Worm (Caenorhabditis elegans) whole organism, mixed stage, embryonic: Measurements from ENCODE around the gene C29F7.1.
A peak's percentile ranks its signal among the peaks of the same experiment; 100 is the strongest.
"Not testable (repeated sequence)": the region's sequence is repeated elsewhere in the genome, so short reads cannot be mapped to it uniquely, and the experiment has no call there.

Source experiments
- bed-3 ChIP-seq: fragments of 200-800 bp; sonication (Bioruptor generic); optimal IDR thresholded peaks from 3 replicates; lab custom pipeline; 2018; ENCODE audit warnings: mild to moderate bottlenecking, missing genetic modification characterization, moderate library complexity, missing compliant biosample characterization
- blmp-1 ChIP-seq: fragments of 150-350 bp; optimal IDR thresholded peaks from 2 replicates; lab custom pipeline; 2014; ENCODE audit warnings: missing biosample characterization, missing genetic modification characterization
- ceh-39 ChIP-seq: fragments of 150-350 bp; optimal IDR thresholded peaks from 2 replicates; lab custom pipeline; 2014; ENCODE audit warnings: missing biosample characterization, missing genetic modification characterization
- ceh-43 ChIP-seq: fragments of 200-800 bp; sonication (Bioruptor generic); optimal IDR thresholded peaks from 2 replicates; lab custom pipeline; 2018; ENCODE audit warnings: mild to moderate bottlenecking, missing genetic modification characterization, moderate library complexity, missing compliant biosample characterization
- ceh-83 ChIP-seq: fragments of 200-800 bp; sonication (Bioruptor generic); optimal IDR thresholded peaks from 2 replicates; lab custom pipeline; 2018; ENCODE audit warnings: mild to moderate bottlenecking, missing genetic modification characterization, missing compliant biosample characterization
- ces-1 ChIP-seq: fragments of 150-350 bp; optimal IDR thresholded peaks from 2 replicates; lab custom pipeline; 2014; ENCODE audit warnings: missing biosample characterization, missing genetic modification reagents, missing genetic modification characterization
- cnd-1 ChIP-seq: fragments of 200-800 bp; sonication (Bioruptor generic); optimal IDR thresholded peaks from 2 replicates; lab custom pipeline; 2018; ENCODE audit warnings: mild to moderate bottlenecking, missing genetic modification characterization, missing compliant biosample characterization
- drap-1 ChIP-seq: fragments of 200-800 bp; sonication (Bioruptor generic); optimal IDR thresholded peaks from 3 replicates; lab custom pipeline; 2018; ENCODE audit warnings: mild to moderate bottlenecking, missing genetic modification characterization, missing compliant biosample characterization
- elt-1 ChIP-seq: sonication (generic microtip); optimal IDR thresholded peaks from 2 replicates; lab custom pipeline; 2017; ENCODE audit warnings: missing genetic modification characterization, mild to moderate bottlenecking, missing compliant biosample characterization, antibody characterized with exemption, moderate library complexity, borderline replicate concordance; ENCODE audit not compliant: insufficient read depth
- flh-1 ChIP-seq: fragments of 200-800 bp; sonication (Bioruptor generic); optimal IDR thresholded peaks from 2 replicates; lab custom pipeline; 2018; ENCODE audit warnings: mild to moderate bottlenecking, missing genetic modification characterization, moderate library complexity, missing compliant biosample characterization
- ham-2 ChIP-seq: fragments of 200-800 bp; sonication (Bioruptor generic); optimal IDR thresholded peaks from 2 replicates; lab custom pipeline; 2018; ENCODE audit warnings: mild to moderate bottlenecking, missing genetic modification characterization, missing compliant biosample characterization
- hlh-1 ChIP-seq: fragments of 150-350 bp; optimal IDR thresholded peaks from 2 replicates; lab custom pipeline; 2014; ENCODE audit warnings: missing biosample characterization, missing genetic modification reagents, missing genetic modification characterization
- lsy-2 ChIP-seq: fragments of 150-350 bp; optimal IDR thresholded peaks from 2 replicates; lab custom pipeline; 2014; ENCODE audit warnings: missing biosample characterization, missing genetic modification characterization
- mab-5 ChIP-seq: fragments of 150-350 bp; optimal IDR thresholded peaks from 2 replicates; lab custom pipeline; 2014; ENCODE audit warnings: missing biosample characterization, missing genetic modification characterization
- mep-1 ChIP-seq: fragments of 150-350 bp; optimal IDR thresholded peaks from 2 replicates; lab custom pipeline; 2017; ENCODE audit warnings: missing biosample characterization, missing genetic modification reagents, missing genetic modification characterization, inconsistent platforms
- mls-2 ChIP-seq: sonication (generic microtip); optimal IDR thresholded peaks from 2 replicates; lab custom pipeline; 2016; ENCODE audit warnings: mild to moderate bottlenecking, missing genetic modification characterization, moderate library complexity, missing compliant biosample characterization
- nhr-76 ChIP-seq: sonication (generic microtip); optimal IDR thresholded peaks from 2 replicates; lab custom pipeline; 2017; ENCODE audit warnings: missing biosample characterization, missing genetic modification characterization
- pha-4 ChIP-seq: fragments of 150-350 bp; optimal IDR thresholded peaks from 2 replicates; lab custom pipeline; 2018; ENCODE audit warnings: missing biosample characterization, missing genetic modification reagents, missing genetic modification characterization
- snpc-4 ChIP-seq: fragments of 150-350 bp; optimal IDR thresholded peaks from 2 replicates; lab custom pipeline; 2014; ENCODE audit warnings: missing biosample characterization, missing genetic modification characterization
- sptf-1 ChIP-seq: sonication (generic microtip); optimal IDR thresholded peaks from 2 replicates; lab custom pipeline; 2017; ENCODE audit warnings: mild to moderate bottlenecking, missing genetic modification characterization, moderate library complexity, missing compliant biosample characterization
- unc-120 ChIP-seq: sonication (generic microtip); optimal IDR thresholded peaks from 2 replicates; lab custom pipeline; 2017; ENCODE audit warnings: missing genetic modification characterization, missing compliant biosample characterization; ENCODE audit not compliant: poor library complexity, severe bottlenecking
- unc-62 ChIP-seq: fragments of 150-350 bp; optimal IDR thresholded peaks from 2 replicates; lab custom pipeline; 2014; ENCODE audit warnings: missing biosample characterization, missing genetic modification reagents, missing genetic modification characterization
- ztf-11 ChIP-seq: fragments of 150-350 bp; optimal IDR thresholded peaks from 2 replicates; lab custom pipeline; 2014; ENCODE audit warnings: missing biosample characterization, missing genetic modification characterization

C29F7.1 gene

DNA sequence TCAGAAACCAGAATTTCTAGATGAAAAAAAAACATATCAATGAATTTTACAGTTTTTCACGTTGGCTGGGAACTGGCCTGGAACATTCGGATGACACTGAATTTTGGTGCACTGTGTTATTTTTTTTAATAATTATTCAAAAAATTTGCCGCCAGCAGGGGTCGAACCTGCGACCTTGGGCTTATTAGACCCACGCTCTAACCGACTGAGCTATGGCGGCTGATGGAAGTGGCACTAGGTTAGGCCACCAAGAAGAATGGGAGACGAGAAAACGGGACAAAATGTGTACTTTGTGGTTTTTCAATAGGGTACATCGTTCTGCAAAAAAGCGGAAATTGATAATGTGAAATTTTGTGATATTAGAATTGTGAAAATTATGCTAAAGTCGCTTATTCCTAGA, 5.2 kb downstream of the C29F7.1 start (continued):
- no peak for TF ChIP-seq blmp-1 (tag; lab: Kevin White, UChicago)
- TF ChIP-seq, all 35 proteins: peak for 11

- TF ChIP-seq sptf-1 (tag; lab: Kevin White, UChicago) (no peak), nhr-76 (tag; lab: Kevin White, UChicago) (no peak), ceh-43 (GFP tag; lab: Kevin White, UChicago) (no peak), hlh-1 (tag; lab: Kevin White, UChicago) (no peak)
These were observed 6.0 kb downstream of the C29F7.1 start, which contains the start of gene C29F7.2 for ce11 chrX:13415722-13416121. Gene C29F7.2 (plus strand): TSS chrX:13416078.

- TF ChIP-seq ceh-83 (GFP tag; lab: Kevin White, UChicago) (no peak), nhr-76 (tag; lab: Kevin White, UChicago) (no peak), unc-62 (GFP tag; lab: Kevin White, UChicago) (no peak), pha-4 (tag; lab: Kevin White, UChicago) (no peak), ceh-43 (GFP tag; lab: Kevin White, UChicago) (no peak)
- TF ChIP-seq, all 35 proteins: peak for 0
These were observed 7.7 kb downstream of the C29F7.1 start for ce11 chrX:13417479-13417878.

DNA sequence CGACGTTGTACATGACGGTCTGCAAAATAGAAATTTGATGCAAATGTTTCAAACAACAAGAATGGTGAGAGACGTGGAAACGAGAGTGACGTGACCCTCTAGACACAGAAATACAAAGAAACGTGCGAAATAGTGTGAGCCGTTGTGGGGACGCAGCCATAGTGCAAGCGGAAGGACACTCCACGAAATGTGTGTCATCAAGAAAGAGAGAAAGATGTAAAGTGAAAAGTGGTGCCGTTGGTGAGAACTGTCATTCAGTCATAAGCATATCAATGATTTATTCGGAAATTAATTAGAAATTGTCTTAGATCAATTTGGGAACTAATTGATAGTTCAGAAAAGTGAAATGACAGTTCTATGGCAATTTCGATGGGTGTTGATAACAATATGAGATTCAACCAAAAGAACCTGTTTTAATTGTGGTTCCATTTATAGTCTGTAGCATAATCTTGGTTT, 10.2 kb downstream of the C29F7.1 start, which contains the start of gene C29F7.3:
C29F7.3 (minus strand) TSS at position 51 of the 456 bp plus-strand sequence.
- peak; percentile 15 for TF ChIP-seq mep-1 (tag; lab: Kevin White, UChicago)
- TF ChIP-seq drap-1 (GFP tag; lab: Kevin White, UChicago): no peak
- peak; percentile 21 for TF ChIP-seq blmp-1 (tag; lab: Kevin White, UChicago)
- TF ChIP-seq unc-62 (GFP tag; lab: Kevin White, UChicago): peak; percentile 70
- TF ChIP-seq ham-2 (GFP tag; lab: Kevin White, UChicago): peak; percentile 28
- no peak for TF ChIP-seq ceh-39 (tag; lab: Kevin White, UChicago)
- peak; percentile 12 for TF ChIP-seq hlh-1 (tag; lab: Kevin White, UChicago)
- TF ChIP-seq ces-1 (GFP tag; lab: Kevin White, UChicago): peak; percentile 26

- TF ChIP-seq drap-1 (GFP tag; lab: Kevin White, UChicago): no peak
- TF ChIP-seq ceh-39 (tag; lab: Kevin White, UChicago): no peak
- no peak for TF ChIP-seq ztf-11 (tag; lab: Kevin White, UChicago)
- TF ChIP-seq unc-120: no peak
- TF ChIP-seq unc-62 (GFP tag; lab: Kevin White, UChicago): no peak
- no peak for TF ChIP-seq snpc-4 (tag; lab: Kevin White, UChicago)
- TF ChIP-seq bed-3: no peak
- no peak for TF ChIP-seq mls-2
- TF ChIP-seq mep-1 (tag; lab: Kevin White, UChicago): no peak
- TF ChIP-seq ham-2 (GFP tag; lab: Kevin White, UChicago): no peak
These were observed 11.3 kb downstream of the C29F7.1 start for ce11 chrX:13421068-13421467.

- TF ChIP-seq unc-120: no peak
- no peak for TF ChIP-seq flh-1 (GFP tag; lab: Kevin White, UChicago)
- no peak for TF ChIP-seq mab-5 (tag; lab: Kevin White, UChicago)
- TF ChIP-seq ces-1 (GFP tag; lab: Kevin White, UChicago): no peak
- TF ChIP-seq, all 35 proteins: peak for 0
These were observed 13.6 kb downstream of the C29F7.1 start, which contains the start of gene fkh-3 for ce11 chrX:13423340-13423739. Gene fkh-3 (minus strand): TSS chrX:13423440.

ce11 chrX:13428755-13429154, 19.0 kb downstream of the C29F7.1 start, which contains the start of gene fkh-4:
Gene fkh-4 (minus strand): TSS chrX:13428855.
- not testable (repeated sequence) for TF ChIP-seq bed-3; nhr-76 (tag; lab: Kevin White, UChicago); lsy-2 (tag; lab: Kevin White, UChicago)

DNA sequence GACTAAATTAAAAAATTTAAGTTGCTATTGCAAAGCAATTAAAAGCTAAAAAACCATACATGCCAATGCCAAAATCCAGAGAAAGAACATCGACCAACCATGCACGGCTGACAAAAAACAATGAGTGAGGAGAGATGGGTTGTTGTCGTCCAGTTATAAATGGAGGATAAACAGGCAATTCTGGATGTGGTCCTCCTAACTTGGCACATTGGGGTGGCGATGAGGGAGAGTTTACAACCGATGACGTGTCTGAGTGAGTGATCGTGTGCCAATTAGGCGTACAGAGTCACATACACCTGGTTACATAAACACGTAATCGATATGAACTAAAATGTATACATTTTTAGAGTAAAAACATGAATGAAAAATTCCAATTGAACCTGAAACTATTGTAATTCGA, 21.7 kb downstream of the C29F7.1 start, which contains the start of gene C29F7.10:
C29F7.10 (minus strand) TSS at position 101 of the 400 bp plus-strand sequence.
- TF ChIP-seq elt-1 (tag; lab: Kevin White, UChicago); cnd-1; blmp-1 (tag; lab: Kevin White, UChicago): not testable (repeated sequence)
